Worm (Caenorhabditis elegans): ENCODE data around the gene mig-15.

ce11 chrX:10463542-10463941 lies 35.1 kb upstream of the mig-15 start, which contains the start of gene C39B10.1:
- TF ChIP-seq R02D3.7 (tag; optimal IDR thresholded peaks at IDR 0.05): no peak
- TF ChIP-seq pha-4 (tag; optimal IDR thresholded peaks at IDR 0.05): no peak
- no peak for TF ChIP-seq nfya-1 (tag; optimal IDR thresholded peaks at IDR 0.05; ENCODE audit: insufficient read depth)
- TF ChIP-seq nhr-237 (tag; optimal IDR thresholded peaks at IDR 0.05): no peak
- no peak for TF ChIP-seq lin-39 (tag; optimal IDR thresholded peaks at IDR 0.05)
- no peak for TF ChIP-seq zag-1 (tag; optimal IDR thresholded peaks at IDR 0.05)
- no peak for TF ChIP-seq egl-27 (tag; optimal IDR thresholded peaks at IDR 0.05)
- no peak for TF ChIP-seq snpc-4 (tag; optimal IDR thresholded peaks at IDR 0.05)
